Worm (Caenorhabditis elegans) whole organism, late embryonic: ENCODE results near the gene T02H6.11.

ENCODE experiments used
- C08G9.2 ChIP-seq: sonication (generic microtip); optimal IDR thresholded peaks from 2 replicates; lab custom pipeline; 2016; ENCODE audit warnings: mild to moderate bottlenecking, missing genetic modification characterization, moderate library complexity, missing compliant biosample characterization
- C38D4.7 ChIP-seq: fragments of 200-800 bp; sonication (Bioruptor generic); optimal IDR thresholded peaks from 2 replicates; lab custom pipeline; 2018; ENCODE audit warnings: mild to moderate bottlenecking, missing genetic modification characterization, moderate library complexity, missing compliant biosample characterization
- K02D7.2 ChIP-seq: sonication (generic microtip); optimal IDR thresholded peaks from 2 replicates; lab custom pipeline; 2017; ENCODE audit warnings: mild to moderate bottlenecking, missing genetic modification characterization, missing compliant biosample characterization
- T23F11.4 ChIP-seq: fragments of 200-800 bp; sonication (Bioruptor generic); optimal IDR thresholded peaks from 2 replicates; lab custom pipeline; 2018; ENCODE audit warnings: mild to moderate bottlenecking, missing genetic modification characterization, missing compliant biosample characterization
- Y22D7AL.16 ChIP-seq: sonication (generic microtip); optimal IDR thresholded peaks from 2 replicates; lab custom pipeline; 2016; ENCODE audit warnings: missing genetic modification characterization, missing compliant biosample characterization
- ahr-1 ChIP-seq: sonication (generic microtip); optimal IDR thresholded peaks from 2 replicates; lab custom pipeline; 2016; ENCODE audit warnings: missing genetic modification characterization, missing compliant biosample characterization
- ceh-19 ChIP-seq: fragments of 200-800 bp; sonication (Bioruptor generic); optimal IDR thresholded peaks from 2 replicates; lab custom pipeline; 2018; ENCODE audit warnings: mild to moderate bottlenecking, missing genetic modification characterization, missing compliant biosample characterization
- ceh-2 ChIP-seq: sonication (generic microtip); optimal IDR thresholded peaks from 2 replicates; lab custom pipeline; 2016; ENCODE audit warnings: missing genotype, missing genetic modification characterization, missing compliant biosample characterization
- ceh-31 ChIP-seq: sonication (generic microtip); optimal IDR thresholded peaks from 2 replicates; lab custom pipeline; 2016; ENCODE audit warnings: missing genetic modification characterization, missing compliant biosample characterization
- ceh-9 ChIP-seq: sonication (generic microtip); optimal IDR thresholded peaks from 2 replicates; lab custom pipeline; 2016; ENCODE audit warnings: mild to moderate bottlenecking, missing genetic modification characterization, inconsistent platforms, missing compliant biosample characterization
- dmd-4 ChIP-seq: sonication (generic microtip); optimal IDR thresholded peaks from 2 replicates; lab custom pipeline; 2016; ENCODE audit warnings: borderline replicate concordance, missing genetic modification characterization, missing compliant biosample characterization
- elt-2 ChIP-seq: sonication (generic microtip); optimal IDR thresholded peaks from 2 replicates; lab custom pipeline; 2016; ENCODE audit warnings: missing genetic modification reagents, missing genetic modification characterization, missing compliant biosample characterization
- ets-4 ChIP-seq: sonication (generic microtip); optimal IDR thresholded peaks from 2 replicates; lab custom pipeline; 2016; ENCODE audit warnings: missing genetic modification characterization, missing compliant biosample characterization
- fkh-6 ChIP-seq: sonication (generic microtip); optimal IDR thresholded peaks from 2 replicates; lab custom pipeline; 2016; ENCODE audit warnings: missing genetic modification characterization, missing compliant biosample characterization
- hlh-30 ChIP-seq: sonication (generic microtip); optimal IDR thresholded peaks from 2 replicates; lab custom pipeline; 2017; ENCODE audit warnings: antibody characterized with exemption, missing genetic modification characterization, missing compliant biosample characterization; ENCODE audit not compliant: insufficient read depth
- lin-11 ChIP-seq: fragments of 200-800 bp; sonication (Bioruptor generic); optimal IDR thresholded peaks from 2 replicates; lab custom pipeline; 2018; ENCODE audit warnings: mild to moderate bottlenecking, missing genetic modification characterization, missing compliant biosample characterization
- nfya-1 ChIP-seq: sonication (generic microtip); optimal IDR thresholded peaks from 2 replicates; lab custom pipeline; 2017; ENCODE audit warnings: missing genetic modification characterization, mild to moderate bottlenecking, missing compliant biosample characterization, antibody characterized with exemption, moderate library complexity
- nhr-232 ChIP-seq: sonication (generic microtip); optimal IDR thresholded peaks from 2 replicates; lab custom pipeline; 2016; ENCODE audit warnings: missing genetic modification characterization, missing compliant biosample characterization
- pag-3 ChIP-seq: sonication (generic microtip); optimal IDR thresholded peaks from 2 replicates; lab custom pipeline; 2016; ENCODE audit warnings: missing compliant biosample characterization, missing genetic modification characterization, borderline replicate concordance
- pat-9 ChIP-seq: fragments of 200-800 bp; sonication (Bioruptor generic); optimal IDR thresholded peaks from 2 replicates; lab custom pipeline; 2018; ENCODE audit warnings: mild to moderate bottlenecking, missing genetic modification characterization, moderate library complexity, missing compliant biosample characterization
- pqm-1 ChIP-seq: sonication (generic microtip); optimal IDR thresholded peaks from 2 replicates; lab custom pipeline; 2016; ENCODE audit warnings: missing genetic modification characterization, missing compliant biosample characterization
- pros-1 ChIP-seq: fragments of 150-350 bp; optimal IDR thresholded peaks from 2 replicates; lab custom pipeline; 2014; ENCODE audit warnings: missing biosample characterization, missing genetic modification reagents, missing genetic modification characterization
- ref-2 ChIP-seq: sonication (generic microtip); optimal IDR thresholded peaks from 2 replicates; lab custom pipeline; 2016; ENCODE audit warnings: missing genetic modification characterization, missing compliant biosample characterization
- rnt-1 ChIP-seq: sonication (generic microtip); optimal IDR thresholded peaks from 2 replicates; lab custom pipeline; 2016; ENCODE audit warnings: missing genetic modification characterization, missing compliant biosample characterization
- sox-2 ChIP-seq: fragments of 200-800 bp; sonication (Bioruptor generic); IDR thresholded peaks from 2 replicates; pipeline ENCODE4 v1.3.6; 2022; ENCODE audit warnings: missing genetic modification reagents, missing genetic modification characterization, missing compliant biosample characterization
- syd-9 ChIP-seq: sonication (generic microtip); optimal IDR thresholded peaks from 2 replicates; lab custom pipeline; 2016; ENCODE audit warnings: mild to moderate bottlenecking, missing genetic modification characterization, moderate library complexity, missing compliant biosample characterization
- tbx-7 ChIP-seq: sonication (generic microtip); optimal IDR thresholded peaks from 2 replicates; lab custom pipeline; 2016; ENCODE audit warnings: missing genotype, missing genetic modification characterization, missing compliant biosample characterization
- ttx-3 ChIP-seq: sonication (generic microtip); optimal IDR thresholded peaks from 2 replicates; lab custom pipeline; 2016; ENCODE audit warnings: missing genetic modification reagents, missing genetic modification characterization, missing compliant biosample characterization
- unc-3 ChIP-seq, 2 experiments: fragments of 200-800 bp in 1 of 2; sonication (Bioruptor generic) in 1 of 2; sonication (generic microtip) in 1 of 2; conservative IDR thresholded peaks in 1 of 2; optimal IDR thresholded peaks in 1 of 2; 2 replicates each; pipeline versions ENCODE4 v1.3.6 to Lab custom; 2016 to 2022; ENCODE audit warnings: missing compliant biosample characterization in 2 of 2, missing genetic modification characterization in 2 of 2, missing genetic modification reagents in 1 of 2
- unc-42 ChIP-seq: sonication (generic microtip); optimal IDR thresholded peaks from 2 replicates; lab custom pipeline; 2016; ENCODE audit warnings: missing genotype, missing genetic modification characterization, missing compliant biosample characterization
- unc-55 ChIP-seq: sonication (generic microtip); optimal IDR thresholded peaks from 2 replicates; lab custom pipeline; 2017; ENCODE audit warnings: missing biosample characterization, missing genetic modification reagents, missing genetic modification characterization
- zip-5 ChIP-seq: sonication (generic microtip); optimal IDR thresholded peaks from 2 replicates; lab custom pipeline; 2016; ENCODE audit warnings: missing genetic modification characterization, missing compliant biosample characterization
- ztf-16 ChIP-seq: sonication (generic microtip); optimal IDR thresholded peaks from 2 replicates; lab custom pipeline; 2017; ENCODE audit warnings: missing genetic modification characterization, missing compliant biosample characterization

Gene T02H6.11

ce11 chrII:675822-676221 is 25.1 kb downstream of the T02H6.11 start:
- TF ChIP-seq C08G9.2 (tag; lab: Kevin White, UChicago) (no peak), unc-55 (GFP tag; lab: Kevin White, UChicago) (no peak), ceh-9 (no peak), tbx-7 (tag; lab: Kevin White, UChicago) (no peak), pqm-1 (no peak), ttx-3 (no peak), T23F11.4 (GFP tag; lab: Kevin White, UChicago) (no peak), unc-42 (tag; lab: Kevin White, UChicago) (no peak), ceh-19 (GFP tag; lab: Kevin White, UChicago) (no peak), ceh-31 (tag; lab: Kevin White, UChicago) (no peak), K02D7.2 (tag; lab: Kevin White, UChicago) (no peak), hlh-30 (tag; lab: Kevin White, UChicago) (no peak), elt-2 (tag; lab: Kevin White, UChicago) (no peak)

- no peak for TF ChIP-seq ztf-16
- TF ChIP-seq K02D7.2 (tag; lab: Kevin White, UChicago) = no peak
- TF ChIP-seq nhr-232 (tag; lab: Kevin White, UChicago) = no peak
- no peak for TF ChIP-seq rnt-1 (tag; lab: Kevin White, UChicago)
- no peak for TF ChIP-seq pag-3 (tag; lab: Kevin White, UChicago)
- TF ChIP-seq Y22D7AL.16 = no peak
- no peak for TF ChIP-seq zip-5 (tag; lab: Kevin White, UChicago)
- no peak for TF ChIP-seq sox-2 (GFP tag; lab: Robert Waterston, UW)
- TF ChIP-seq pqm-1 = no peak
- no peak for TF ChIP-seq pros-1 (tag; lab: Kevin White, UChicago)
- TF ChIP-seq ets-4 (tag; lab: Kevin White, UChicago) = no peak
- TF ChIP-seq C38D4.7 (GFP tag; lab: Kevin White, UChicago) = no peak
- TF ChIP-seq syd-9 (tag; lab: Kevin White, UChicago) = no peak
- TF ChIP-seq ref-2 = no peak
Observed at ce11 chrII:675303-675702, 25.6 kb downstream of the T02H6.11 start, which contains the start of gene Y39F10C.1. TSS of gene Y39F10C.1 (plus strand) at chrII:675603.

- TF ChIP-seq fkh-6 (tag; lab: Kevin White, UChicago) (no peak), ahr-1 (tag; lab: Kevin White, UChicago) (no peak), dmd-4 (no peak)
Observed at ce11 chrII:674116-674515, 26.8 kb downstream of the T02H6.11 start, which contains the start of gene Y39F10C.3. TSS of gene Y39F10C.3 (plus strand) at chrII:674416.

- TF ChIP-seq nfya-1 (no peak), pat-9 (tag; lab: Kevin White, UChicago) (no peak), tbx-7 (tag; lab: Kevin White, UChicago) (no peak), Y22D7AL.16 (no peak), unc-3 (GFP tag; conservative IDR thresholded peaks at IDR 0.05; lab: Robert Waterston, UW) (no peak), unc-3 (tag; optimal IDR thresholded peaks at IDR 0.05; lab: Kevin White, UChicago) (no peak), zip-5 (tag; lab: Kevin White, UChicago) (no peak), lin-11 (no peak)
- TF ChIP-seq, all 69 proteins: peak for 0
Observed at ce11 chrII:671025-671424, 29.9 kb downstream of the T02H6.11 start, which contains the start of gene sri-46. TSS of gene sri-46 (minus strand) at chrII:671125.

ce11 chrII:667864-668263 is 33.1 kb downstream of the T02H6.11 start:
- TF ChIP-seq Y22D7AL.16 (no peak), ceh-2 (tag; lab: Kevin White, UChicago) (no peak)
